Worm (Caenorhabditis elegans): ENCODE results near the gene F01F1.15.
A peak's percentile ranks its signal among the peaks of the same experiment; 100 is the strongest.

The F01F1.15 gene

ce11 chrIII:5879291-5879968 is 10.1 kb upstream of the F01F1.15 start, which contains the start of gene hpo-10 (continued):
- TF ChIP-seq efl-1 (optimal IDR thresholded peaks at IDR 0.05) (peak; percentile 27 to 28), efl-1 (GFP tag; optimal IDR thresholded peaks at IDR 0.05 in 1 of 2) (peak; percentile 32 to 95), jun-1 (tag; optimal IDR thresholded peaks at IDR 0.05) (no peak), fkh-8 (tag; optimal IDR thresholded peaks at IDR 0.05) (no peak), efl-3 (GFP tag; optimal IDR thresholded peaks at IDR 0.05) (no peak), sup-37 (GFP tag; optimal IDR thresholded peaks at IDR 0.05) (no peak), vab-15 (tag; optimal IDR thresholded peaks at IDR 0.05) (no peak), nhr-19 (GFP tag; conservative IDR thresholded peaks at IDR 0.05) (no peak), fkh-10 (GFP tag; optimal IDR thresholded peaks at IDR 0.05) (no peak), ets-5 (GFP tag; IDR thresholded peaks at IDR 0.05) (no peak), nhr-71 (tag; optimal IDR thresholded peaks at IDR 0.05) (peak; percentile 44), pag-3 (tag; optimal IDR thresholded peaks at IDR 0.05; ENCODE audit: borderline replicate concordance, insufficient read depth) (no peak), ztf-4 (tag; optimal IDR thresholded peaks at IDR 0.05) (no peak), nhr-90 (tag; optimal IDR thresholded peaks at IDR 0.05; ENCODE audit: poor library complexity) (no peak), blmp-1 (tag; optimal IDR thresholded peaks at IDR 0.05) (peak; percentile 54), skn-1 (tag; optimal IDR thresholded peaks at IDR 0.05) (no peak), isw-1 (GFP tag; IDR thresholded peaks at IDR 0.05) (no peak), lin-35 (GFP tag; optimal IDR thresholded peaks at IDR 0.05) (peak; percentile 14 to 44), ztf-11 (tag; optimal IDR thresholded peaks at IDR 0.05) (no peak), zag-1 (tag; optimal IDR thresholded peaks at IDR 0.05) (no peak), lin-15B (tag; optimal IDR thresholded peaks at IDR 0.05) (no peak), C16A3.4 (tag; optimal IDR thresholded peaks at IDR 0.05) (peak; percentile 33), nhr-77 (tag; optimal IDR thresholded peaks at IDR 0.05) (no peak), snpc-4 (tag; optimal IDR thresholded peaks at IDR 0.05) (no peak), lin-13 (GFP tag; optimal IDR thresholded peaks at IDR 0.05) (no peak), mep-1 (tag; optimal IDR thresholded peaks at IDR 0.05) (no peak), snu-23 (GFP tag; optimal IDR thresholded peaks at IDR 0.05) (peak; percentile 27), hlh-4 (tag; optimal IDR thresholded peaks at IDR 0.05) (no peak), nhr-47 (tag; optimal IDR thresholded peaks at IDR 0.05) (peak; percentile 35), nhr-20 (tag; optimal IDR thresholded peaks at IDR 0.05) (no peak), sox-4 (tag; optimal IDR thresholded peaks at IDR 0.05) (no peak), nhr-11 (tag; optimal IDR thresholded peaks at IDR 0.05) (no peak)

- TF ChIP-seq lsy-2 (tag; optimal IDR thresholded peaks at IDR 0.05) (peak in 1 of 2 experiments; percentile 87), nhr-47 (tag; optimal IDR thresholded peaks at IDR 0.05) (no peak), dpl-1 (GFP tag; optimal IDR thresholded peaks at IDR 0.05) (peak in 1 of 3 experiments; percentile 16), blmp-1 (tag; optimal IDR thresholded peaks at IDR 0.05) (peak; percentile 96), elt-3 (tag; optimal IDR thresholded peaks at IDR 0.05) (no peak), efl-1 (optimal IDR thresholded peaks at IDR 0.05) (no peak), efl-1 (GFP tag; optimal IDR thresholded peaks at IDR 0.05 in 1 of 2) (peak in 1 of 2 experiments; percentile 82), jun-1 (tag; optimal IDR thresholded peaks at IDR 0.05) (no peak), snu-23 (GFP tag; optimal IDR thresholded peaks at IDR 0.05) (no peak)
Measured at ce11 chrIII:5878215-5878614, 8.9 kb upstream of the F01F1.15 start, which contains the start of the genes mig-21 and F01F1.2. Gene mig-21 (minus strand): TSS chrIII:5878380. Gene F01F1.2 (plus strand): TSS chrIII:5878554.

- TF ChIP-seq snpc-4 (tag; optimal IDR thresholded peaks at IDR 0.05) (no peak), lsy-2 (tag; optimal IDR thresholded peaks at IDR 0.05) (no peak), blmp-1 (tag; optimal IDR thresholded peaks at IDR 0.05) (peak; percentile 90), mep-1 (tag; optimal IDR thresholded peaks at IDR 0.05) (peak; percentile 21), nhr-47 (tag; optimal IDR thresholded peaks at IDR 0.05) (no peak), fkh-10 (GFP tag; optimal IDR thresholded peaks at IDR 0.05) (no peak), grh-1 (GFP tag; IDR thresholded peaks at IDR 0.05) (peak; percentile 26; the same call in 1 of the 2 replicates), nhr-20 (tag; optimal IDR thresholded peaks at IDR 0.05) (peak; percentile 63), nhr-90 (tag; optimal IDR thresholded peaks at IDR 0.05; ENCODE audit: poor library complexity) (peak; percentile 58), lin-14 (GFP tag; optimal IDR thresholded peaks at IDR 0.05) (peak; percentile 31), aha-1 (tag; optimal IDR thresholded peaks at IDR 0.05) (no peak), nhr-71 (tag; optimal IDR thresholded peaks at IDR 0.05) (peak; percentile 73), lin-15B (tag; optimal IDR thresholded peaks at IDR 0.05) (no peak), hlh-17 (GFP tag; optimal IDR thresholded peaks at IDR 0.05; ENCODE audit: borderline replicate concordance) (no peak), elt-3 (tag; optimal IDR thresholded peaks at IDR 0.05) (peak in 4 of 6 experiments; percentile 10 to 61 (median 28)), nhr-19 (GFP tag; conservative IDR thresholded peaks at IDR 0.05) (peak; percentile 27), elt-2 (tag; optimal IDR thresholded peaks at IDR 0.05) (peak; percentile 38), vab-15 (tag; optimal IDR thresholded peaks at IDR 0.05) (no peak), lin-35 (GFP tag; optimal IDR thresholded peaks at IDR 0.05) (peak in 1 of 2 experiments; percentile 62), nhr-85 (tag) (peak; percentile 38), snu-23 (GFP tag; optimal IDR thresholded peaks at IDR 0.05) (peak; percentile 65), efl-1 (optimal IDR thresholded peaks at IDR 0.05) (no peak), efl-1 (GFP tag; optimal IDR thresholded peaks at IDR 0.05 in 1 of 2) (peak in 1 of 2 experiments; percentile 78), mdl-1 (tag; optimal IDR thresholded peaks at IDR 0.05) (peak in 1 of 2 experiments; percentile 0)
Measured at ce11 chrIII:5876867-5877641, 7.7 kb upstream of the F01F1.15 start.
